Fruit fly (Drosophila melanogaster): ENCODE measurements around the gene Kul.

Kul gene

DNA sequence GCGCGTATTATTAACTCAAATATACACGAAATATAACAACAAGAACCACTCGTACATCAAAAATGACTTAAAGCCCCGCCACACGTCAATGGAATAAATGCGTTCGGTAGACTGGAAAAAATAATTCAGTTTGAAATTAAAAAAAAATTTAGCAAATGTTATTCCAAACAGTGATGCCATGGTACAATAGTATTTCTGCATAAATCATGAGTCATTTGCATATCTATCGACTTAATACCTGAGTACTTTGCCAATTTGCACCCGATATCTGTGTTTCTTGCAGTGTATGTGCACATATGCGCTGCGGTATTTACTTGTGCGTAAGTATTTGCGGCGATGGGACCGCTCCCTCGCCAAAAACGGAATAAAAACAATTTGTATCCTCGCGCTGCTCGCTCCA, 37.5 kb downstream of the Kul start (continued):
- no peak for TF ChIP-seq CG8089 (GFP tag; optimal IDR thresholded peaks at IDR 0.05)
- TF ChIP-seq Deaf1 (tag; optimal IDR thresholded peaks at IDR 0.05): no peak
- TF ChIP-seq eve (GFP tag; optimal IDR thresholded peaks at IDR 0.05): no peak
- TF ChIP-seq E2f2 (GFP tag; IDR thresholded peaks at IDR 0.05): 0 out of 2 replicates have a peak, but pooled peaks have one; percentile 10
- TF ChIP-seq nerfin-1 (tag; optimal IDR thresholded peaks at IDR 0.05): no peak
- no peak for TF ChIP-seq Eip74EF (GFP tag; optimal IDR thresholded peaks at IDR 0.05)
- TF ChIP-seq Adf1 (GFP tag; IDR thresholded peaks at IDR 0.05): no peak
- TF ChIP-seq CG18599 (GFP tag; optimal IDR thresholded peaks at IDR 0.05): peak; percentile 21
- no peak for TF ChIP-seq Bgb (GFP tag; IDR thresholded peaks at IDR 0.05; ENCODE audit: partially characterized antibody)
- peak; percentile 31 for TF ChIP-seq tio (GFP tag; optimal IDR thresholded peaks at IDR 0.05)
- no peak for TF ChIP-seq CG7357 (GFP tag; IDR thresholded peaks at IDR 0.05)
- no peak for TF ChIP-seq HLH4C (GFP tag; IDR thresholded peaks at IDR 0.05; ENCODE audit: partially characterized antibody)
- TF ChIP-seq wor (GFP tag; IDR thresholded peaks at IDR 0.05): no peak
- TF ChIP-seq HmgZ (tag; optimal IDR thresholded peaks at IDR 0.05): no peak
- TF ChIP-seq H2.0 (GFP tag; IDR thresholded peaks at IDR 0.05): peak; percentile 26; the same call in 1 of the 2 replicates
- TF ChIP-seq Ptx1 (GFP tag; IDR thresholded peaks at IDR 0.05): peak; percentile 52; the same call in 1 of the 2 replicates
- no peak for TF ChIP-seq CG18764 (GFP tag; optimal IDR thresholded peaks at IDR 0.05)
- peak; percentile 17 for TF ChIP-seq CG9727 (GFP tag; optimal IDR thresholded peaks at IDR 0.05)
- peak; percentile 32 for TF ChIP-seq CG9609 (GFP tag; optimal IDR thresholded peaks at IDR 0.05)
- 0 out of 2 replicates have a peak, but pooled peaks have one; percentile 28 for TF ChIP-seq CG17328 (GFP tag; IDR thresholded peaks at IDR 0.05)
- peak; percentile 55 for TF ChIP-seq row (GFP tag; IDR thresholded peaks at IDR 0.05)
- no peak for TF ChIP-seq zen2 (GFP tag; IDR thresholded peaks at IDR 0.05; ENCODE audit: partially characterized antibody)
- TF ChIP-seq Dek (tag; optimal IDR thresholded peaks at IDR 0.05): no peak
- 0 out of 2 replicates have a peak, but pooled peaks have one; percentile 21 for TF ChIP-seq CG14441 (GFP tag; IDR thresholded peaks at IDR 0.05)
- no peak for TF ChIP-seq nau (GFP tag; optimal IDR thresholded peaks at IDR 0.05)
- no peak for TF ChIP-seq CG1024 (GFP tag; IDR thresholded peaks at IDR 0.05)
- no peak for TF ChIP-seq ftz-f1 (GFP tag; optimal IDR thresholded peaks at IDR 0.05)
- no peak for TF ChIP-seq chm (GFP tag; IDR thresholded peaks at IDR 0.05)
- TF ChIP-seq B-H2 (GFP tag; optimal IDR thresholded peaks at IDR 0.05): no peak
- TF ChIP-seq CG12104 (GFP tag; optimal IDR thresholded peaks at IDR 0.05): no peak
- no peak for TF ChIP-seq CG3065 (GFP tag; optimal IDR thresholded peaks at IDR 0.05)
- no peak for TF ChIP-seq kni (GFP tag; optimal IDR thresholded peaks at IDR 0.05)
- TF ChIP-seq CG16813 (GFP tag; IDR thresholded peaks at IDR 0.05; ENCODE audit: partially characterized antibody): no peak
- TF ChIP-seq Ssrp (tag; optimal IDR thresholded peaks at IDR 0.05): peak; percentile 8
- TF ChIP-seq D (optimal IDR thresholded peaks at IDR 0.05): no peak
- no peak for TF ChIP-seq D (GFP tag; optimal IDR thresholded peaks at IDR 0.05)
- TF ChIP-seq sima (GFP tag; optimal IDR thresholded peaks at IDR 0.05): no peak
- no peak for TF ChIP-seq kah (GFP tag; optimal IDR thresholded peaks at IDR 0.05)
- TF ChIP-seq Side (GFP tag; optimal IDR thresholded peaks at IDR 0.05): peak; percentile 22
- no peak for TF ChIP-seq Myb (GFP tag; optimal IDR thresholded peaks at IDR 0.05)
- no peak for TF ChIP-seq Max (GFP tag; optimal IDR thresholded peaks at IDR 0.05)
- no peak for TF ChIP-seq cg (GFP tag; optimal IDR thresholded peaks at IDR 0.05)
- no peak for TF ChIP-seq toy (GFP tag; IDR thresholded peaks at IDR 0.05)
- TF ChIP-seq tup (GFP tag; optimal IDR thresholded peaks at IDR 0.05): no peak
- TF ChIP-seq lov (optimal IDR thresholded peaks at IDR 0.05): no peak
- no peak for TF ChIP-seq lov (GFP tag; IDR thresholded peaks at IDR 0.05)
- no peak for TF ChIP-seq gfzf (GFP tag; optimal IDR thresholded peaks at IDR 0.05)
- TF ChIP-seq CG13894 (tag; optimal IDR thresholded peaks at IDR 0.05): no peak
- no peak for TF ChIP-seq CG13123 (GFP tag; optimal IDR thresholded peaks at IDR 0.05)
- TF ChIP-seq CG32772 (GFP tag; IDR thresholded peaks at IDR 0.05): 0 out of 2 replicates have a peak, but pooled peaks have one; percentile 20
- TF ChIP-seq CG2889 (GFP tag; IDR thresholded peaks at IDR 0.05): no peak
- peak; percentile 24 for TF ChIP-seq CG13775 (GFP tag; optimal IDR thresholded peaks at IDR 0.05)

Measured in whole organism, embryonic.